Worm (Caenorhabditis elegans): Measurements from ENCODE around the gene srh-296.

srh-296 gene

ce11 chrV:17805323-17805722 lies 4.8 kb upstream of the srh-296 start, which contains the start of gene srh-291:
TSS of gene srh-291 (plus strand) at chrV:17805623.
- no peak for TF ChIP-seq mab-5 (tag; optimal IDR thresholded peaks at IDR 0.05)
- no peak for TF ChIP-seq zip-8 (tag; optimal IDR thresholded peaks at IDR 0.05)
- TF ChIP-seq elt-3 (tag; optimal IDR thresholded peaks at IDR 0.05) = no peak
- no peak for TF ChIP-seq nhr-2 (tag; optimal IDR thresholded peaks at IDR 0.05)
- TF ChIP-seq unc-39 (tag; optimal IDR thresholded peaks at IDR 0.05) = no peak
- no peak for TF ChIP-seq ceh-43 (GFP tag; optimal IDR thresholded peaks at IDR 0.05)
- TF ChIP-seq ceh-83 (GFP tag; optimal IDR thresholded peaks at IDR 0.05) = no peak
- no peak for TF ChIP-seq mep-1 (tag; optimal IDR thresholded peaks at IDR 0.05)
- TF ChIP-seq elt-1 (tag; optimal IDR thresholded peaks at IDR 0.05; ENCODE audit: borderline replicate concordance, insufficient read depth) = no peak
- no peak for TF ChIP-seq unc-120 (tag; optimal IDR thresholded peaks at IDR 0.05; ENCODE audit: poor library complexity, severe bottlenecking)
- no peak for TF ChIP-seq ztf-11 (tag; optimal IDR thresholded peaks at IDR 0.05)
- TF ChIP-seq M03D4.4 (tag; optimal IDR thresholded peaks at IDR 0.05) = no peak
- TF ChIP-seq lin-32 (GFP tag; optimal IDR thresholded peaks at IDR 0.05) = no peak
- TF ChIP-seq bed-3 (GFP tag; optimal IDR thresholded peaks at IDR 0.05) = no peak
- TF ChIP-seq cnd-1 (tag; optimal IDR thresholded peaks at IDR 0.05) = no peak
- TF ChIP-seq lsy-2 (tag; optimal IDR thresholded peaks at IDR 0.05) = no peak
- no peak for TF ChIP-seq ham-2 (GFP tag; optimal IDR thresholded peaks at IDR 0.05)
- TF ChIP-seq lin-13 (tag; optimal IDR thresholded peaks at IDR 0.05) = no peak
- TF ChIP-seq drap-1 (GFP tag; optimal IDR thresholded peaks at IDR 0.05) = no peak

- TF ChIP-seq M03D4.4 (tag; optimal IDR thresholded peaks at IDR 0.05) (no peak), zip-8 (tag; optimal IDR thresholded peaks at IDR 0.05) (no peak)
These were observed 2.0 kb downstream of the srh-296 start for ce11 chrV:17812127-17812526.

ce11 chrV:17818567-17818966 lies 8.4 kb downstream of the srh-296 start, which contains the start of gene srh-298:
TSS of gene srh-298 (plus strand) at chrV:17818867.
- TF ChIP-seq nhr-237 (tag; optimal IDR thresholded peaks at IDR 0.05) (no peak), ztf-11 (tag; optimal IDR thresholded peaks at IDR 0.05) (no peak), mls-2 (tag; optimal IDR thresholded peaks at IDR 0.05) (no peak), unc-62 (GFP tag; optimal IDR thresholded peaks at IDR 0.05) (no peak), lsy-2 (tag; optimal IDR thresholded peaks at IDR 0.05) (no peak), elt-1 (tag; optimal IDR thresholded peaks at IDR 0.05; ENCODE audit: borderline replicate concordance, insufficient read depth) (no peak), hlh-1 (tag; optimal IDR thresholded peaks at IDR 0.05) (no peak), cnd-1 (tag; optimal IDR thresholded peaks at IDR 0.05) (no peak), elt-3 (tag; optimal IDR thresholded peaks at IDR 0.05) (no peak), lin-32 (GFP tag; optimal IDR thresholded peaks at IDR 0.05) (no peak), mab-5 (tag; optimal IDR thresholded peaks at IDR 0.05) (no peak), unc-120 (tag; optimal IDR thresholded peaks at IDR 0.05; ENCODE audit: poor library complexity, severe bottlenecking) (no peak), ham-2 (GFP tag; optimal IDR thresholded peaks at IDR 0.05) (no peak), sem-2 (GFP tag; optimal IDR thresholded peaks at IDR 0.05) (no peak), flh-1 (GFP tag; optimal IDR thresholded peaks at IDR 0.05) (no peak), bed-3 (GFP tag; optimal IDR thresholded peaks at IDR 0.05) (no peak), unc-39 (tag; optimal IDR thresholded peaks at IDR 0.05) (no peak), tbx-8 (GFP tag; optimal IDR thresholded peaks at IDR 0.05) (no peak)

- TF ChIP-seq zip-8 (tag; optimal IDR thresholded peaks at IDR 0.05) (no peak), sptf-1 (tag; optimal IDR thresholded peaks at IDR 0.05) (no peak), elt-1 (tag; optimal IDR thresholded peaks at IDR 0.05; ENCODE audit: borderline replicate concordance, insufficient read depth) (no peak), lsy-2 (tag; optimal IDR thresholded peaks at IDR 0.05) (no peak), ceh-83 (GFP tag; optimal IDR thresholded peaks at IDR 0.05) (no peak), pha-4 (tag; optimal IDR thresholded peaks at IDR 0.05) (no peak), lin-13 (tag; optimal IDR thresholded peaks at IDR 0.05) (no peak)
These were observed 9.6 kb downstream of the srh-296 start for ce11 chrV:17819704-17820103.

- TF ChIP-seq cnd-1 (tag; optimal IDR thresholded peaks at IDR 0.05) = no peak
These were observed 11.7 kb downstream of the srh-296 start, which contains the start of gene srh-300 for ce11 chrV:17821805-17822204. TSS of gene srh-300 (plus strand) at chrV:17822105.

- TF ChIP-seq sptf-1 (tag; optimal IDR thresholded peaks at IDR 0.05) = no peak
- no peak for TF ChIP-seq mab-5 (tag; optimal IDR thresholded peaks at IDR 0.05)
- no peak for TF ChIP-seq ceh-43 (GFP tag; optimal IDR thresholded peaks at IDR 0.05)
- no peak for TF ChIP-seq lin-13 (tag; optimal IDR thresholded peaks at IDR 0.05)
- TF ChIP-seq cnd-1 (tag; optimal IDR thresholded peaks at IDR 0.05) = no peak
- TF ChIP-seq ztf-11 (tag; optimal IDR thresholded peaks at IDR 0.05) = no peak
- TF ChIP-seq hlh-1 (tag; optimal IDR thresholded peaks at IDR 0.05) = no peak
- TF ChIP-seq nhr-2 (tag; optimal IDR thresholded peaks at IDR 0.05) = no peak
- TF ChIP-seq pha-4 (tag; optimal IDR thresholded peaks at IDR 0.05) = no peak
- no peak for TF ChIP-seq elt-1 (tag; optimal IDR thresholded peaks at IDR 0.05; ENCODE audit: borderline replicate concordance, insufficient read depth)
- no peak for TF ChIP-seq unc-62 (GFP tag; optimal IDR thresholded peaks at IDR 0.05)
- TF ChIP-seq blmp-1 (tag; optimal IDR thresholded peaks at IDR 0.05) = no peak
- no peak for TF ChIP-seq ham-2 (GFP tag; optimal IDR thresholded peaks at IDR 0.05)
These were observed 14.5 kb downstream of the srh-296 start, which contains the start of gene srh-301 for ce11 chrV:17824610-17825009. TSS of gene srh-301 (plus strand) at chrV:17824910.
